Fruit fly (Drosophila melanogaster) whole organism, larva: ENCODE data around the gene Taf12.

Experiments
- noc ChIP-seq: fragments of 200-800 bp; sonication (Bioruptor generic); optimal IDR thresholded peaks from 3 replicates; lab custom pipeline; 2019; ENCODE audit warnings: missing biosample characterization, mild to moderate bottlenecking, missing genetic modification characterization, moderate library complexity

The Taf12 gene

dm6 chr3R:11650105-11651039 lies 29.1 kb downstream of the Taf12 start, which contains the start of the genes Csk and Elp1:
Csk (minus strand) TSS chr3R:11650706.
Elp1 (plus strand) TSS chr3R:11650971.
- TF ChIP-seq noc (tag; lab: Kevin White, UChicago), result peak; percentile 59

DNA sequence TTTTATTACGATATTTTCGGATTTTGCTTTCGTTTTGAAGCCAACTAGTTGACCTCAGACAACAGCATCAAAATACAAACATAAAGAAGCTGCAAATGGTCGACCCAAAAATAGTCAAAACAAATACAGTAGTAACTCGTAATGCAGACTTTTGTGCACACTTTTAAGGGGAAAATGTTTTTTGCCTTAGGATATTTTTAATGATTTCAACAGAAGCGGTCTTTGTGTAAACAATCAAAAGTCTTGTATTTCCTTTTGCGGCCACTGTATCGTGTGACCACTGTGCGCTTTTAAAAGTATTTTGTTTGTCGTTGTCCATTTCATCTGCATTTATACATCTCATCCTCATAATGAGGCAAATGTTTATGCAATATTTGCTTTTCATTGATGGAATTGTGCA lies 30.0 kb downstream of the Taf12 start:
- TF ChIP-seq noc (tag; lab: Kevin White, UChicago), result peak; percentile 97

dm6 chr3R:11648356-11649355 lies 30.8 kb downstream of the Taf12 start:
- no peak for TF ChIP-seq noc (tag; lab: Kevin White, UChicago)

dm6 chr3R:11646826-11647225 lies 32.7 kb downstream of the Taf12 start:
- no peak for TF ChIP-seq noc (tag; lab: Kevin White, UChicago)

dm6 chr3R:11639946-11640588 lies 39.4 kb downstream of the Taf12 start:
- peak; percentile 3 for TF ChIP-seq noc (tag; lab: Kevin White, UChicago)

DNA sequence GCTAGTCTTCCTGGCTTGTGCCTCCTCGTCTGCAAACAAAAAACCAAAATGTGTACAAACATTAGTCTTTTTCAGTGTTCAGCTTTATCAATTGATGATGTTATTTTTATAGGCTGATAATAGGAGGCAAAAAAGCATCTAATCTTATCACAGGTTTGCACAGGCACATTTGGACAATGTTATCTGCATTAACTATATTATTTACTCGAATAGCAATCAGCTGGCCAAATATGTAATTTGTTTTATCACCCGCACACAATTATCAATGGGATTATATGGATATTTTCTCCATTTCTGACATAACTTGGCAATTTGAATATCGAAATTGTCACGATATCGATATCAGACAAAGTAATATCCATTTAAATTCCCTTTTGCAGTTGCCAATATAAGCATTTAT lies 41.9 kb downstream of the Taf12 start:
- TF ChIP-seq noc (tag; lab: Kevin White, UChicago), result no peak

- no peak for TF ChIP-seq noc (tag; lab: Kevin White, UChicago)
These were observed 51.0 kb downstream of the Taf12 start, which contains the start of gene CG14712 for dm6 chr3R:11628416-11629041. CG14712 (plus strand) TSS chr3R:11628759.
